Fruit fly (Drosophila melanogaster) whole organism, wandering third instar larva: ENCODE data around the gene Fic.

Source experiments
- CG32264 ChIP-seq: fragments of 200-800 bp; sonication (Bioruptor generic); optimal IDR thresholded peaks from 2 replicates; lab custom pipeline; 2016; ENCODE audit warnings: missing biosample characterization, missing genetic modification characterization
- CG9705 ChIP-seq: fragments of 200-800 bp; sonication (Bioruptor generic); optimal IDR thresholded peaks from 2 replicates; lab custom pipeline; 2018; ENCODE audit warnings: missing biosample characterization, mild to moderate bottlenecking, missing genetic modification characterization
- CrebA ChIP-seq: fragments of 200-800 bp; sonication (Bioruptor generic); optimal IDR thresholded peaks from 2 replicates; lab custom pipeline; 2016; ENCODE audit warnings: missing biosample characterization, mild to moderate bottlenecking, missing genetic modification characterization, borderline replicate concordance
- Dfd ChIP-seq: fragments of >200 bp; optimal IDR thresholded peaks from 2 replicates; lab custom pipeline; 2017; ENCODE audit warnings: missing biosample characterization, missing genetic modification characterization
- Dif ChIP-seq: fragments of 200-275, 200-300 bp; sonication (Bioruptor generic); optimal IDR thresholded peaks from 2 replicates; lab custom pipeline; 2018; ENCODE audit warnings: missing biosample characterization, missing genetic modification characterization; ENCODE audit not compliant: partially characterized antibody
- GATAd ChIP-seq: sonication (Bioruptor generic); optimal IDR thresholded peaks from 2 replicates; lab custom pipeline; 2016; ENCODE audit warnings: missing biosample characterization, missing genetic modification characterization
- HLH106 ChIP-seq: fragments of 200-800 bp; optimal IDR thresholded peaks from 3 replicates; lab custom pipeline; 2019; ENCODE audit warnings: missing biosample characterization, mild to moderate bottlenecking, missing genetic modification characterization, moderate library complexity
- Hr83 ChIP-seq: fragments of 200-300 bp; sonication (Bioruptor generic); optimal IDR thresholded peaks from 2 replicates; lab custom pipeline; 2016; ENCODE audit warnings: missing biosample characterization, mild to moderate bottlenecking, missing genetic modification characterization, moderate library complexity; ENCODE audit not compliant: poor library complexity, severe bottlenecking
- Myc ChIP-seq: fragments of >200 bp; optimal IDR thresholded peaks from 2 replicates; lab custom pipeline; 2017
- N ChIP-seq: fragments of >200 bp; optimal IDR thresholded peaks from 2 replicates; lab custom pipeline; 2018; ENCODE audit warnings: missing biosample characterization, missing external identifiers, missing genetic modification characterization
- Rel ChIP-seq, 2 experiments: fragments of 200-800 bp; sonication (Bioruptor generic) in 1 of 2; optimal IDR thresholded peaks; 2 replicates in 1 of 2; 3 replicates in 1 of 2; lab custom pipeline; 2016 to 2019; ENCODE audit warnings: mild to moderate bottlenecking in 2 of 2, missing biosample characterization in 2 of 2, missing genetic modification characterization in 2 of 2, moderate library complexity in 1 of 2
- Sp1 ChIP-seq: fragments of 200-800 bp; sonication (Bioruptor generic); optimal IDR thresholded peaks from 3 replicates; lab custom pipeline; 2019; ENCODE audit warnings: missing biosample characterization, mild to moderate bottlenecking, missing genetic modification characterization, moderate library complexity
- brk ChIP-seq: fragments of 200-800 bp; sonication (Bioruptor generic); optimal IDR thresholded peaks from 2 replicates; lab custom pipeline; 2016; ENCODE audit warnings: missing biosample characterization, mild to moderate bottlenecking, missing genetic modification characterization
- dmrt93B ChIP-seq: fragments of 200-800 bp; sonication (Bioruptor generic); optimal IDR thresholded peaks from 2 replicates; lab custom pipeline; 2018; ENCODE audit warnings: missing biosample characterization, mild to moderate bottlenecking, missing genetic modification characterization
- dsf ChIP-seq: sonication (Bioruptor generic); optimal IDR thresholded peaks from 2 replicates; lab custom pipeline; 2016; ENCODE audit warnings: missing biosample characterization, missing genetic modification characterization, borderline replicate concordance
- ey ChIP-seq: fragments of 200-800 bp; sonication (Bioruptor generic); optimal IDR thresholded peaks from 2 replicates; lab custom pipeline; 2016; ENCODE audit warnings: missing biosample characterization, missing genetic modification characterization
- foxo ChIP-seq, 2 experiments: fragments of 200-800 bp; sonication (Bioruptor generic); optimal IDR thresholded peaks; 2 replicates in 1 of 2; 3 replicates in 1 of 2; lab custom pipeline; 2016 to 2017; ENCODE audit warnings: missing biosample characterization in 2 of 2, missing genetic modification characterization in 2 of 2
- fru ChIP-seq: fragments of 200-800 bp; sonication (Bioruptor generic); optimal IDR thresholded peaks from 3 replicates; lab custom pipeline; 2016; ENCODE audit warnings: missing biosample characterization, mild to moderate bottlenecking, missing genetic modification characterization
- h ChIP-seq: fragments of 200-800 bp; sonication (Bioruptor generic); optimal IDR thresholded peaks from 3 replicates; lab custom pipeline; 2016; ENCODE audit warnings: missing biosample characterization, mild to moderate bottlenecking, missing genetic modification characterization
- jim ChIP-seq: fragments of 175-275, 200-325 bp; sonication (Bioruptor generic); optimal IDR thresholded peaks from 2 replicates; lab custom pipeline; 2016; ENCODE audit warnings: missing biosample characterization, mild to moderate bottlenecking, missing genetic modification characterization
- pan ChIP-seq: fragments of >200 bp; optimal IDR thresholded peaks from 2 replicates; lab custom pipeline; 2017
- psq ChIP-seq: fragments of 200-800 bp; sonication (Bioruptor generic); optimal IDR thresholded peaks from 3 replicates; lab custom pipeline; 2017; ENCODE audit warnings: missing biosample characterization, mild to moderate bottlenecking, missing genetic modification characterization, moderate library complexity
- rgr ChIP-seq: fragments of 200-800 bp; sonication (Bioruptor generic); optimal IDR thresholded peaks from 3 replicates; lab custom pipeline; 2016; ENCODE audit warnings: missing biosample characterization, mild to moderate bottlenecking, missing genetic modification characterization
- sage ChIP-seq: fragments of 200-800 bp; sonication (Bioruptor generic); optimal IDR thresholded peaks from 2 replicates; lab custom pipeline; 2016; ENCODE audit warnings: missing biosample characterization, mild to moderate bottlenecking, missing genetic modification characterization
- sv ChIP-seq: fragments of 200-800 bp; sonication (Bioruptor generic); optimal IDR thresholded peaks from 3 replicates; lab custom pipeline; 2016; ENCODE audit warnings: missing biosample characterization, missing genetic modification characterization
- tai ChIP-seq: sonication (Bioruptor generic); optimal IDR thresholded peaks from 2 replicates; lab custom pipeline; 2016; ENCODE audit warnings: missing biosample characterization, missing genetic modification characterization
- usp ChIP-seq: fragments of >200 bp; optimal IDR thresholded peaks from 2 replicates; lab custom pipeline; 2017; ENCODE audit warnings: missing biosample characterization, missing genetic modification characterization
- woc ChIP-seq: sonication (Bioruptor generic); optimal IDR thresholded peaks from 2 replicates; lab custom pipeline; 2016; ENCODE audit warnings: missing biosample characterization, mild to moderate bottlenecking, missing genetic modification characterization

Gene Fic

DNA sequence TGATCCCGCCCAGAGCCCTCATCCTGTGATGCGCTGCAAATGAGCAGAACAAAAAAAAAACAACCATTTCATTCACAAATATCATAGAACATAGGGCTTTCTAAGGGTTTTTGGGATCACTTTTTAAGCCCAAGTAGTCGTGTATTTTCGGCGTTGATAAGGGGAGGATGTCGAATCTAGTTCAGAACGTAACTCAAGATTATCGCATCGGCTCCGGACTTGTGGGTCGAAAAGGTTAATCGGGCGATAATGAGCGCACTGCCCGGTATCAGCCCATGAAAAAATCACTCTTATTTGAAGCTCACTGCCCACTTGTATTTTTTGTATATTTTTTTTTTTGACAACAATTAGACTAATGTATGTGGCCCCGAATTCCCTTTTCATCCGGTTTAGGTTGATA, 1.6 kb upstream of the Fic start:
- TF ChIP-seq sv (GFP tag; lab: Kevin White, UChicago) (no peak), GATAd (GFP tag; lab: Kevin White, UChicago) (no peak), Sp1 (GFP tag; lab: Kevin White, UChicago) (no peak), sage (GFP tag; lab: Kevin White, UChicago) (no peak)

DNA sequence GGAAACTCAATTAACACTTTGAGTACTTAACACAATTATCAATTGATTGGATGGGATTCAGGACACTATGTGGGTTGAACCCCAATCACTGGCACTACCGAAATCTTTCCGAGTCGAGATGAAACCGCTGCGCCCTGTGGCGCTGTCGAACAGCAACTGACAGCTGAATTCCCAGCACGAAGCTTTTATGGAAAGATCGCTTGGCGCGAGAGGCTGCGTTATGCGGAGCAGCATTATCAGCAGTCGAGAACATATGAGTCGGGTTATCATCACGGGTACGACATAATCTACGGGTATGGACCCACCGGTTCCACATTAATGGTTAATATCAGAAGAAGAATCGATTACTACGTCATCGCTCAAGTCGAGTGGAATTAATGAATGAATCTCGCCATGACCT, 988 bp upstream of the Fic start, which contains the start of gene Tig:
Tig (minus strand) TSS at position 163 of the 400 bp plus-strand sequence.
- TF ChIP-seq Rel (GFP tag; optimal IDR thresholded peaks at IDR 0.05; lab: Kevin White, UChicago) (no peak), Rel (tag; optimal IDR thresholded peaks at IDR 0.05; lab: Kevin White, UChicago) (peak; percentile 40), pan (lab: Kevin White, UChicago) (no peak)

DNA sequence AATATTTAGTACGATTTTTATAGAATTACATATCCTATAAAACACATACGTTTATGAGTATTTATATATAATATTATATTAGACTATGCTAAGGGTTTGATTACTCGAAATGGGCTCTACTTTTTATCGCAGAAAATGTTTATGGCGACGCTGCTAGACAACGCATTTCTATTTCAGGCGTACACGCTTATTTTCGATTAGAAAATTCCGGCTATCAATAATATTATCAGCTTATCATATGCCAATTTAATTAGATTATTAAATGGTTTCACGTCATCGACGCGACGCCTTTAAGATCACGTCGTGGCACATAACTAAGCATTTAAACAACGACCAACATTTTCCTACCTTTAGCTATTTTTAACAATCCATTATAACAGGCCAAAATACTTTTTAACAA, 2.2 kb downstream of the Fic start:
- TF ChIP-seq Hr83 = no peak
- peak; percentile 63 for TF ChIP-seq h (GFP tag; lab: Kevin White, UChicago)

DNA sequence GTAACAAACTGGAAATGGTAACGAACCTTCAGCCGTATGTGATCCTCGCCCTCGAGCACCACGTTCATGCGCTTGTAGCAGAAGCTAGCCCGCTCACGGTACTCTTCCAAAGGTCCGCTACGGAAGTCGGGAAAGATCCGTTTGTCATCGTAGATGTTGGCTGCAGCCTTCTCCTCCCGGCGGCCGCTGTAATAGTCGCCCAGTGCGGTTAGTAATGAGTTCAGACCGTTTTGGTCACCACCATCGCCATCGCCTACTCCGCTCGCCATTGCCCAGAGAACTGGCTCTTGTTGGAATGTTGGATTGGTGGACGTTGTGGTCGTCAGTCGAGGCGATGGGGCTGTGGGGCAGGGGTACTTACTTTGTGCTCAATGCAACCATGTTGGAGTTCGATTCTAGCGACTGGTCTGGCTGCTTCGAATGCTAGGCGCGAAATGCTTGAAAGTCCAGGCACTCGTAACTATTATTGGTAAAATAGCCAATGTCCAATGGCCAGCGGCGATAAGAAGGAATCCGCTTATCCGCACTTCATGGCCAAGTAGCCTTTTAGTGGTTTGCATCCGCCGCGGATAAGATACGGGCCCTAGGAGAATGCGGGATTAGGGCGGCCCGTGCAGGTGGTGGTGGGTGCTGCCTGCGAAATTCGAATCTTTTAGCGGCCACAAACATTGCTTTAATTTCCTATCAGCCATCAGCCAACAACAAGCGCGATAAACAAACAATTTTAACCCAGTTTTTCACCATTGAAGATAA, 23.6 kb downstream of the Fic start:
- peak; percentile 16 for TF ChIP-seq rgr (GFP tag; lab: Kevin White, UChicago)
- TF ChIP-seq dsf (GFP tag; lab: Kevin White, UChicago) = no peak
- TF ChIP-seq HLH106 = no peak
- no peak for TF ChIP-seq usp (GFP tag; lab: Kevin White, UChicago)
- no peak for TF ChIP-seq jim (GFP tag; lab: Kevin White, UChicago)
- no peak for TF ChIP-seq Myc
- TF ChIP-seq Hr83 = peak; percentile 58
- TF ChIP-seq Dif = peak; percentile 10

DNA sequence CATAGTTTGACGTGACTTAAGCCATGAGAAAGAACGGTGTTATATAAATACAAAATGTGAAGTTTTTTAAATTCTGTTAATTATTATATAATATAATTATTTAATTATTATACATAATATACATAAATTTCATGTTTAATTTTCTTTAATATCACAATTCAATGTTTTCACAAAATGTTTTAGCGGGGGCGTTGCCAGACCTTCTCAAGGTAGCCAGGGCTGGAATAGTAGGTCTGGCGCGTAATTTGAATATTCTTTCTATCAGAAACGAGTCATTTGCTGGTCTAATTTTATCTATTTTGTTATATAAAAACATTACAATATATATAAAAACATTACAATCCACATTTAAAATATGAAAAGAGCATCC, 24.2 kb downstream of the Fic start, which contains the start of gene Acox3:
Acox3 (minus strand) TSS at position 70 of the 370 bp plus-strand sequence.
- TF ChIP-seq CG32264 (GFP tag; lab: Kevin White, UChicago) (no peak), psq (GFP tag; lab: Kevin White, UChicago) (no peak), sv (GFP tag; lab: Kevin White, UChicago) (no peak), sage (GFP tag; lab: Kevin White, UChicago) (no peak), CrebA (GFP tag; lab: Kevin White, UChicago) (no peak), CG9705 (no peak), h (GFP tag; lab: Kevin White, UChicago) (no peak), HLH106 (no peak), Dfd (no peak), woc (GFP tag; lab: Kevin White, UChicago) (no peak), tai (GFP tag; lab: Kevin White, UChicago) (no peak)

DNA sequence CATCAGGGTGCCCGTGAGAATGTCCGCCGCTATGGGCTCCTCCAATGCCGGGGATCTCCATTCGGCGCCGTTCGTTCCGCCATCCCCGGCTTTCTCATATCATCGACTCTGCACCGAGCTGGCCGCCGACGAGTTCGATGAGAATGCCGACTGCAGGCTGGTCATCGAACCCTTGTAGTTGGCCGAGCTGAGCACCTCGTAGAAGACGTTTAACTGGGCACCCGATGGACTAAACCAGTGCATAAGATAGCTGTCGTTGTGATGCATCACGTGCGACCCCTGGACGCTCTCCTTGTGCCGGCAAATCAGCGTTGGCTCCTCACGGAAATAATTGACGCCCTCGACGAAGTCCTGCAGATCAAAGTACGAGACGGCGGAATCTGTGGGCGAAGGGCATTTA, 25.6 kb downstream of the Fic start:
- TF ChIP-seq Sp1 (GFP tag; lab: Kevin White, UChicago) (no peak), brk (no peak), CG32264 (GFP tag; lab: Kevin White, UChicago) (no peak), ey (GFP tag; lab: Kevin White, UChicago) (no peak), GATAd (GFP tag; lab: Kevin White, UChicago) (no peak), Rel (GFP tag; optimal IDR thresholded peaks at IDR 0.05; lab: Kevin White, UChicago) (no peak), Rel (tag; optimal IDR thresholded peaks at IDR 0.05; lab: Kevin White, UChicago) (peak; percentile 47)

DNA sequence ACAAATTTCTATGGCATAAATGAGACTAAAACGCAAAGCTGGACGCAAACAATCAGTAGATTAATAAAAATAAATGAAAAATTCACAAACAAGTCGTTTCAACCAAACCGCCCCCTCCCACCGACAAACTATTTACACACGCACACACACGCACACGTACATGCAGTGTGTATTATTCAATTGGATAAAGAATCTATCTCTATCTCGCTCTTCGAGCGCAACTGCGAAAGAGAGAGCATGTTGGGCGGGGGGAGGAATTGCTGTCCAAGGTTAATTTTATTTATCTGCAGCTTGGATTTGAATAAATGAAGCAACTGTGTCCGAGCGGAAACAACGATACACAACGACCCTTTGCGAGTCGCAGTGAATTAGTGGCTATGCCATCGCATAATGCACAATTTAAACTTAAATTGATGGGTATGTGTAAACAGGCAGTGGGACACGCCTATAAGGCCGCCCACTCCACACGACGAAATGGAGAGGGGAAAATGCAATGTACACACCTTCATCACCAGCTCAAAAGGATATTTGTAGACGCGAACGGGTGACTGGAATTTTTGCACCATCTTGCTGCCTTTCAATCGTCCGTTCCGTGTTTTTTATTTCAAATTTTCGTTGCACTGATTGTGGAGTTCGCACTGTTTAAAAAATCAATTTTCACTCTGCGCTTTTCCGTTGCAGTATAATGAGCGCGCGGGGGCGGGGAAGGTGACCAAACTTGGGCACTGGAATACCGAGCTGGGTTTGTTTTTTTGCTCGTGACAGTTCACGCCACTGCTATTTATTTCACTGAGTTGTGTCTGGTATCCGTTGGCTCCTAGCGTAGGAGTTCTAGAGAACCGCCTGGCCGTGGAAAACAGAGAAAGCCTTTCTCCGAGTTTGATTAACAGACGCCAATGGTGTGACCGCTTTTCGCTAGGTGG, 31.2 kb downstream of the Fic start, which contains the start of gene retm:
retm (minus strand) TSS at position 898 of the 923 bp plus-strand sequence.
- TF ChIP-seq dmrt93B (no peak), foxo (GFP tag; optimal IDR thresholded peaks at IDR 0.05; lab: Kevin White, UChicago) (peak in 1 of 2 experiments; percentile 18), N (peak; percentile 76), fru (GFP tag; lab: Kevin White, UChicago) (peak; percentile 37)
